Worm (Caenorhabditis elegans): Measurements from ENCODE around the gene str-136.

DNA sequence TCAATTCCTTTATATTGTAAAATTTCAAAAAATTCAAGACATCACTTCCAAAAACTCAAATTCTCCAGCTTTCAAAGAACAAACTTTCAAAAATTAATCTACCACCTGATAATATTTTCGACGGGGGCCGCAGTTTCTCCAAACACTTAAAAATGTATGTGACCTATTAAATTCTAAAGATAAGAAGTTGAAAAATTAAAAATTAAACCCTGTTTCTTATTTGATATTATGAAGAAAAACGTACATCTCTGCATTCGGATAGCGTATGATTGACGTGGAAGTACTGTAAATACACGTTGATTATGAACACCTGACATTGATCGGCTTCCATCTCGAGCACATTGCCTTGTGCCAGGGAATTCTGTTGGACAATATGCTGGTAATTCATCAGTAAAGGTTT, 27.2 kb upstream of the str-136 start:
- TF ChIP-seq sma-9 (GFP tag; optimal IDR thresholded peaks at IDR 0.05) (no peak), sma-9 (tag; optimal IDR thresholded peaks at IDR 0.05) (no peak), elt-3 (tag; optimal IDR thresholded peaks at IDR 0.05) (no peak), nhr-12 (tag; optimal IDR thresholded peaks at IDR 0.05) (no peak), mdl-1 (tag; optimal IDR thresholded peaks at IDR 0.05) (no peak)

Measured in whole organism, L2 larva.